Fruit fly (Drosophila melanogaster) whole organism, embryonic: ENCODE data around the gene Dpy-30L1.

ENCODE experiments used
- CG9609 ChIP-seq: fragments of 200-800 bp; sonication (Bioruptor generic); optimal IDR thresholded peaks from 3 replicates; lab custom pipeline; 2016; ENCODE audit warnings: missing biosample characterization, missing genetic modification characterization
- Hmr ChIP-seq: fragments of 200-800 bp; sonication (Bioruptor generic); optimal IDR thresholded peaks from 3 replicates; lab custom pipeline; 2017; ENCODE audit warnings: mild to moderate bottlenecking, missing biosample characterization, missing genetic modification reagents, missing genetic modification characterization
- da ChIP-seq: fragments of 200-800 bp; sonication (Bioruptor generic); optimal IDR thresholded peaks from 2 replicates; lab custom pipeline; 2016; ENCODE audit warnings: missing biosample characterization, missing genetic modification characterization
- ftz-f1 ChIP-seq: fragments of 200-800 bp; sonication (Bioruptor generic); optimal IDR thresholded peaks from 2 replicates; lab custom pipeline; 2016; ENCODE audit warnings: missing biosample characterization, missing genetic modification characterization
- gce ChIP-seq: fragments of 200-800 bp; sonication (Bioruptor generic); IDR thresholded peaks from 3 replicates; pipeline ENCODE4 v1.3.6; 2022; ENCODE audit warnings: missing biosample characterization, missing genetic modification characterization
- hth ChIP-seq: fragments of >200 bp; optimal IDR thresholded peaks from 2 replicates; lab custom pipeline; 2017; ENCODE audit warnings: inconsistent platforms
- nerfin-1 ChIP-seq: fragments of 200-800 bp; sonication (Bioruptor generic); optimal IDR thresholded peaks from 3 replicates; lab custom pipeline; 2019; ENCODE audit warnings: missing biosample characterization, mild to moderate bottlenecking, missing genetic modification characterization, moderate library complexity
- tll ChIP-seq, 2 experiments: fragments of 200-800 bp in 1 of 2; fragments of >200 bp in 1 of 2; sonication (Bioruptor generic) in 1 of 2; optimal IDR thresholded peaks; 2 replicates each; lab custom pipeline; 2017 to 2019; ENCODE audit warnings: missing biosample characterization in 2 of 2, missing genetic modification characterization in 2 of 2, mild to moderate bottlenecking in 1 of 2, moderate library complexity in 1 of 2

dm6 chr2L:10687009-10687793, 45.3 kb upstream of the Dpy-30L1 start, which contains the start of gene CG7296:
- TF ChIP-seq ftz-f1 (GFP tag; lab: Kevin White, UChicago) (no peak), gce (no peak), hth (no peak), CG9609 (GFP tag; lab: Kevin White, UChicago) (no peak), tll (GFP tag; optimal IDR thresholded peaks at IDR 0.05; lab: Kevin White, UChicago) (no peak), da (GFP tag; lab: Kevin White, UChicago) (no peak), nerfin-1 (tag; lab: Kevin White, UChicago) (no peak), Hmr (GFP tag; lab: Kevin White, UChicago) (no peak)
